Fruit fly (Drosophila melanogaster) whole organism, embryonic: ENCODE measurements around the gene CG14818.

Source experiments
- CG1792 ChIP-seq: fragments of 200-800 bp; sonication (Bioruptor generic); optimal IDR thresholded peaks from 2 replicates; lab custom pipeline; 2016; ENCODE audit warnings: missing biosample characterization, missing genetic modification characterization
- CG43689 ChIP-seq: fragments of 200-800 bp; sonication (Bioruptor generic); IDR thresholded peaks from 2 replicates; pipeline ENCODE4 v1.3.6; 2022; ENCODE audit warnings: missing biosample characterization, missing genetic modification characterization
- Dad ChIP-seq: fragments of 200-800 bp; sonication (Bioruptor generic); optimal IDR thresholded peaks from 3 replicates; lab custom pipeline; 2016; ENCODE audit warnings: missing biosample characterization, missing genetic modification characterization
- Dref ChIP-seq: fragments of 200-800 bp; sonication (Bioruptor generic); IDR thresholded peaks from 2 replicates; pipeline ENCODE4 v1.3.6; 2022; ENCODE audit warnings: missing biosample characterization, missing genetic modification characterization
- Hey ChIP-seq: fragments of 200-800 bp; sonication (Bioruptor generic); optimal IDR thresholded peaks from 3 replicates; lab custom pipeline; 2018; ENCODE audit warnings: missing biosample characterization, mild to moderate bottlenecking, missing genetic modification characterization
- Nf-YC ChIP-seq: fragments of 200-800 bp; optimal IDR thresholded peaks from 3 replicates; lab custom pipeline; 2019; ENCODE audit warnings: missing biosample characterization, mild to moderate bottlenecking, missing genetic modification characterization, moderate library complexity
- Oaz ChIP-seq: fragments of 200-800 bp; sonication (Bioruptor generic); IDR thresholded peaks from 2 replicates; pipeline ENCODE4 v1.3.6; 2022; ENCODE audit warnings: missing biosample characterization, missing genetic modification characterization
- ci ChIP-seq: fragments of 200-800 bp; sonication (Bioruptor generic); IDR thresholded peaks from 3 replicates; pipeline ENCODE4 v1.3.6; 2022; ENCODE audit warnings: missing biosample characterization, missing genetic modification characterization
- emc ChIP-seq: fragments of 200-800 bp; sonication (Bioruptor generic); optimal IDR thresholded peaks from 2 replicates; lab custom pipeline; 2016; ENCODE audit warnings: missing biosample characterization, missing genetic modification characterization
- ken ChIP-seq: fragments of 200-800 bp; sonication (Bioruptor generic); IDR thresholded peaks from 3 replicates; pipeline ENCODE4 v1.3.6; 2022; ENCODE audit warnings: missing biosample characterization, missing genetic modification characterization
- luna ChIP-seq: fragments of 200-800 bp; sonication (Bioruptor generic); optimal IDR thresholded peaks from 2 replicates; lab custom pipeline; 2016; ENCODE audit warnings: missing biosample characterization, missing genetic modification characterization
- rib ChIP-seq: fragments of 200-800 bp; sonication (Bioruptor generic); IDR thresholded peaks from 2 replicates; pipeline ENCODE4 v1.3.6; 2022; ENCODE audit warnings: missing biosample characterization, missing genetic modification characterization
- ro ChIP-seq: fragments of 200-800 bp; sonication (Bioruptor generic); IDR thresholded peaks from 2 replicates; pipeline ENCODE4 v1.3.6; 2022; ENCODE audit warnings: missing biosample characterization, missing genetic modification characterization
- tna ChIP-seq: fragments of 200-800 bp; sonication (Bioruptor generic); IDR thresholded peaks from 2 replicates; pipeline ENCODE4 v1.3.6; 2022; ENCODE audit warnings: missing biosample characterization, missing genetic modification characterization; ENCODE audit not compliant: partially characterized antibody

dm6 chrX:1861620-1862184 lies 17.9 kb downstream of the CG14818 start, which contains the start of gene deltaCOP:
- peak; percentile 73; the same call in 2 of the 3 replicates for TF ChIP-seq ken (GFP tag; lab: Robert Waterston, UW)
- peak; percentile 89 for TF ChIP-seq Dad
- peak; percentile 83 for TF ChIP-seq CG1792 (GFP tag; lab: Kevin White, UChicago)
- 0 out of 2 replicates have a peak, but pooled peaks have one; percentile 26 for TF ChIP-seq Dref (GFP tag; lab: Robert Waterston, UW)
- TF ChIP-seq ci (GFP tag; lab: Robert Waterston, UW): peak; percentile 83
- peak; percentile 75 for TF ChIP-seq rib (GFP tag; lab: Robert Waterston, UW)
- TF ChIP-seq Nf-YC: peak; percentile 60
- no peak for TF ChIP-seq tna (GFP tag; lab: Robert Waterston, UW)
- peak; percentile 89 for TF ChIP-seq luna (GFP tag; lab: Kevin White, UChicago)
- no peak for TF ChIP-seq Hey (tag; lab: Kevin White, UChicago)
- TF ChIP-seq Oaz (GFP tag; lab: Robert Waterston, UW): peak; percentile 62
- peak; percentile 51; the same call in 1 of the 2 replicates for TF ChIP-seq CG43689 (GFP tag; lab: Robert Waterston, UW)
- peak; percentile 31; the same call in 1 of the 2 replicates for TF ChIP-seq ro (GFP tag; lab: Robert Waterston, UW)
- TF ChIP-seq emc: peak; percentile 69
